Fruit fly (Drosophila melanogaster) whole organism, wandering third instar larva: ENCODE data around the gene beat-VII.

Experiments
- Abd-B ChIP-seq: fragments of >200 bp; optimal IDR thresholded peaks from 2 replicates; lab custom pipeline; 2017; ENCODE audit warnings: missing biosample characterization, missing genetic modification characterization
- fru ChIP-seq: fragments of 200-800 bp; sonication (Bioruptor generic); optimal IDR thresholded peaks from 3 replicates; lab custom pipeline; 2016; ENCODE audit warnings: missing biosample characterization, mild to moderate bottlenecking, missing genetic modification characterization
- psq ChIP-seq: fragments of 200-800 bp; sonication (Bioruptor generic); optimal IDR thresholded peaks from 3 replicates; lab custom pipeline; 2017; ENCODE audit warnings: missing biosample characterization, mild to moderate bottlenecking, missing genetic modification characterization, moderate library complexity

dm6 chr3R:26717864-26718263, 36.1 kb upstream of the beat-VII start, which contains the start of gene Yif1:
- TF ChIP-seq Abd-B (no peak), psq (GFP tag; lab: Kevin White, UChicago) (no peak), fru (no peak)
